Worm (Caenorhabditis elegans) whole organism, L3 larva: Measurements from ENCODE around the gene tag-342.

Experiments used
- R02D3.7 ChIP-seq: fragments of 150-350 bp; optimal IDR thresholded peaks from 2 replicates; lab custom pipeline; 2014; ENCODE audit warnings: missing biosample characterization, missing genetic modification characterization
- aly-2 ChIP-seq: fragments of 150-350 bp; optimal IDR thresholded peaks from 2 replicates; lab custom pipeline; 2014; ENCODE audit warnings: missing biosample characterization, missing genetic modification characterization
- fos-1 ChIP-seq: fragments of 150-350 bp; optimal IDR thresholded peaks from 2 replicates; lab custom pipeline; 2014; ENCODE audit warnings: missing biosample characterization, missing genetic modification characterization
- nfya-1 ChIP-seq: sonication (generic microtip); optimal IDR thresholded peaks from 2 replicates; lab custom pipeline; 2017; ENCODE audit warnings: missing genetic modification characterization, mild to moderate bottlenecking, missing compliant biosample characterization, antibody characterized with exemption, moderate library complexity; ENCODE audit not compliant: insufficient read depth
- pha-4 ChIP-seq: fragments of 150-350 bp; optimal IDR thresholded peaks from 2 replicates; lab custom pipeline; 2014; ENCODE audit warnings: missing biosample characterization, missing genetic modification reagents, missing genetic modification characterization
- sea-2 ChIP-seq: fragments of 150-350 bp; sonication (generic microtip); optimal IDR thresholded peaks from 4 replicates; lab custom pipeline; 2014; ENCODE audit warnings: missing biosample characterization, missing genetic modification reagents, missing genetic modification characterization

DNA sequence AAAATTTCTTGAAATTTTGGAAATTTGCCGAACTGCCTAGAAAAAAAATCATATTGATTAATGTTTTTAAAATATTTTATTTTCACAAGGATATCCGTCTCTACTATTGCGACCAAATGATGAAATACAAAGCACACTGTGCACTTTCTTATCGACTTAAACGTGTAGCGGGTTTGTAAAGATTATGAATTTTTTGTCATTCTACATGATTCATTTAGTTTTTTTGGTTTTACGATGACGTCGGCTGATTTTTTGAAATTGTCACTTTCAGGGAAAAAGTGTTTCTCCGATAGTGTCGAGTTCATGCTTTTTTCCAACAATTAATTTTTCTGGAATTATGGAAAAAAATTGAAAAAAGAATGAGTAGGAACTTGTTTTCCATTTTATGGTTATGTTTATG lies 8.6 kb downstream of the tag-342 start:
- TF ChIP-seq R02D3.7 (tag; lab: Kevin White, UChicago) (no peak), sea-2 (no peak), fos-1 (tag; lab: Kevin White, UChicago) (no peak), nfya-1 (tag; lab: Kevin White, UChicago) (no peak), aly-2 (tag; lab: Kevin White, UChicago) (no peak), pha-4 (tag; lab: Kevin White, UChicago) (no peak)
